Fruit fly (Drosophila melanogaster) whole organism, embryonic: Measurements from ENCODE around the gene Cdk5alpha.

Experiments
- Adf1 ChIP-seq: fragments of 200-800 bp; sonication (Bioruptor generic); IDR thresholded peaks from 2 replicates; pipeline ENCODE4 v1.3.6; 2022; ENCODE audit warnings: missing biosample characterization, missing genetic modification characterization
- B-H2 ChIP-seq: fragments of 200-800 bp; sonication (Bioruptor generic); optimal IDR thresholded peaks from 2 replicates; lab custom pipeline; 2018; ENCODE audit warnings: missing biosample characterization, mild to moderate bottlenecking, missing genetic modification characterization
- CG10267 ChIP-seq: fragments of 200-800 bp; sonication (Bioruptor generic); optimal IDR thresholded peaks from 2 replicates; lab custom pipeline; 2018; ENCODE audit warnings: missing biosample characterization, mild to moderate bottlenecking, missing genetic modification characterization, moderate library complexity
- CG10366 ChIP-seq: fragments of 200-800 bp; sonication (Bioruptor generic); IDR thresholded peaks from 2 replicates; pipeline ENCODE4 v1.3.6; 2022; ENCODE audit warnings: missing biosample characterization, missing genetic modification characterization
- CG14667 ChIP-seq: fragments of 200-800 bp; sonication (Bioruptor generic); IDR thresholded peaks from 2 replicates; pipeline ENCODE4 v1.3.6; 2022; ENCODE audit warnings: missing biosample characterization, missing genetic modification characterization
- CG1529 ChIP-seq: fragments of 200-800 bp; sonication (Bioruptor generic); optimal IDR thresholded peaks from 3 replicates; lab custom pipeline; 2018; ENCODE audit warnings: missing biosample characterization, missing genetic modification characterization
- CG16779 ChIP-seq: fragments of 200-800 bp; sonication (Bioruptor generic); IDR thresholded peaks from 2 replicates; pipeline ENCODE4 v1.3.6; 2022; ENCODE audit warnings: missing biosample characterization, missing genetic modification characterization
- CG17328 ChIP-seq: fragments of 200-800 bp; sonication (Bioruptor generic); IDR thresholded peaks from 2 replicates; pipeline ENCODE4 v1.3.6; 2022; ENCODE audit warnings: missing biosample characterization, missing genetic modification characterization
- CG18262 ChIP-seq: fragments of 200-800 bp; optimal IDR thresholded peaks from 3 replicates; lab custom pipeline; 2019; ENCODE audit warnings: missing biosample characterization, mild to moderate bottlenecking, missing genetic modification characterization, moderate library complexity
- CG2712 ChIP-seq: fragments of 200-800 bp; optimal IDR thresholded peaks from 3 replicates; lab custom pipeline; 2019; ENCODE audit warnings: missing biosample characterization, mild to moderate bottlenecking, missing genetic modification characterization, moderate library complexity
- CG2889 ChIP-seq: fragments of 200-800 bp; sonication (Bioruptor generic); IDR thresholded peaks from 3 replicates; pipeline ENCODE4 v1.3.6; 2022; ENCODE audit warnings: missing biosample characterization, missing genetic modification characterization
- CG30020 ChIP-seq: fragments of 200-800 bp; optimal IDR thresholded peaks from 2 replicates; lab custom pipeline; 2019; ENCODE audit warnings: missing biosample characterization, mild to moderate bottlenecking, missing genetic modification characterization, moderate library complexity
- CG31441 ChIP-seq: fragments of 200-800 bp; sonication (Bioruptor generic); IDR thresholded peaks from 2 replicates; pipeline ENCODE4 v1.3.6; 2022; ENCODE audit warnings: missing biosample characterization, missing genetic modification characterization
- CG3726 ChIP-seq: fragments of 200-800 bp; sonication (Bioruptor generic); IDR thresholded peaks from 3 replicates; pipeline ENCODE4, ENCODE4 v1.3.6; 2022; ENCODE audit warnings: missing biosample characterization, missing genetic modification characterization
- CG42726 ChIP-seq: fragments of 200-800 bp; sonication (Bioruptor generic); IDR thresholded peaks from 2 replicates; pipeline ENCODE4 v1.3.6; 2022; ENCODE audit warnings: missing biosample characterization, missing genetic modification characterization; ENCODE audit not compliant: partially characterized antibody
- CG4404 ChIP-seq: fragments of 200-800 bp; sonication (Bioruptor generic); IDR thresholded peaks from 2 replicates; pipeline ENCODE4 v1.3.6; 2022; ENCODE audit warnings: missing biosample characterization, missing genetic modification characterization
- CG4424 ChIP-seq: fragments of 200-800 bp; sonication (Bioruptor generic); optimal IDR thresholded peaks from 3 replicates; lab custom pipeline; 2016; ENCODE audit warnings: missing biosample characterization, missing genetic modification characterization
- CG6765 ChIP-seq: fragments of 200-800 bp; sonication (Bioruptor generic); optimal IDR thresholded peaks from 3 replicates; lab custom pipeline; 2017; ENCODE audit warnings: missing biosample characterization, mild to moderate bottlenecking, missing genetic modification characterization
- CG6791 ChIP-seq: fragments of 200-800 bp; sonication (Bioruptor generic); IDR thresholded peaks from 3 replicates; pipeline ENCODE4 v1.3.6; 2022; ENCODE audit warnings: missing biosample characterization, missing genetic modification characterization; ENCODE audit not compliant: partially characterized antibody
- CG8388 ChIP-seq: fragments of 200-800 bp; sonication (Bioruptor generic); optimal IDR thresholded peaks from 2 replicates; lab custom pipeline; 2019; ENCODE audit warnings: missing biosample characterization, mild to moderate bottlenecking, missing genetic modification characterization, moderate library complexity
- CG8478 ChIP-seq: fragments of >200 bp; optimal IDR thresholded peaks from 2 replicates; lab custom pipeline; 2018
- CG9817 ChIP-seq: fragments of 200-800 bp; sonication (Bioruptor generic); optimal IDR thresholded peaks from 2 replicates; lab custom pipeline; 2018; ENCODE audit warnings: missing biosample characterization, mild to moderate bottlenecking, missing genetic modification characterization, moderate library complexity
- CG9876 ChIP-seq: fragments of 200-800 bp; sonication (Bioruptor generic); optimal IDR thresholded peaks from 2 replicates; lab custom pipeline; 2016; ENCODE audit warnings: missing biosample characterization, missing genetic modification characterization
- Dll ChIP-seq: fragments of 200-800 bp; sonication (Bioruptor generic); IDR thresholded peaks from 4 replicates; pipeline ENCODE4 v1.3.6; 2022; ENCODE audit warnings: missing biosample characterization, missing genetic modification characterization; ENCODE audit not compliant: partially characterized antibody
- HLH3B ChIP-seq: fragments of 200-800 bp; sonication (Bioruptor generic); IDR thresholded peaks from 2 replicates; pipeline ENCODE4 v1.3.6; 2022; ENCODE audit warnings: missing biosample characterization, missing genetic modification characterization
- HLH54F ChIP-seq: fragments of 200-800 bp; sonication (Bioruptor generic); optimal IDR thresholded peaks from 3 replicates; lab custom pipeline; 2016; ENCODE audit warnings: missing biosample characterization, missing genetic modification characterization
- Lhr ChIP-seq: fragments of 200-800 bp; sonication (Bioruptor generic); optimal IDR thresholded peaks from 3 replicates; lab custom pipeline; 2017; ENCODE audit warnings: mild to moderate bottlenecking, missing biosample characterization, missing genetic modification reagents, missing genetic modification characterization
- Max ChIP-seq: fragments of 200-800 bp; sonication (Bioruptor generic); optimal IDR thresholded peaks from 2 replicates; lab custom pipeline; 2016; ENCODE audit warnings: missing biosample characterization, mild to moderate bottlenecking, missing genetic modification characterization
- Sox100B ChIP-seq: fragments of 200-800 bp; sonication (Bioruptor generic); optimal IDR thresholded peaks from 3 replicates; lab custom pipeline; 2018; ENCODE audit warnings: missing biosample characterization, mild to moderate bottlenecking, missing genetic modification characterization
- Sry-δ ChIP-seq: fragments of 200-800 bp; sonication (Bioruptor generic); optimal IDR thresholded peaks from 2 replicates; lab custom pipeline; 2016; ENCODE audit warnings: missing biosample characterization, missing genetic modification characterization
- Trl ChIP-seq, 3 experiments: fragments of >200 bp in 2 of 3; fragments of 200-800 bp in 1 of 3; sonication (Bioruptor generic) in 1 of 3; optimal IDR thresholded peaks; 2 replicates in 1 of 3; 3 replicates in 2 of 3; lab custom pipeline; 2016 to 2017; ENCODE audit warnings: missing biosample characterization in 1 of 3, missing genetic modification characterization in 1 of 3
- YL-1 ChIP-seq: fragments of 200-800 bp; sonication (Bioruptor generic); optimal IDR thresholded peaks from 3 replicates; lab custom pipeline; 2017; ENCODE audit warnings: missing biosample characterization, mild to moderate bottlenecking, missing genetic modification characterization
- amos ChIP-seq: fragments of 200-800 bp; sonication (Bioruptor generic); IDR thresholded peaks from 2 replicates; pipeline ENCODE4 v1.3.6; 2022; ENCODE audit warnings: missing biosample characterization, missing genetic modification characterization; ENCODE audit not compliant: partially characterized antibody
- bbx ChIP-seq: fragments of 200-800 bp; sonication (Bioruptor generic); IDR thresholded peaks from 2 replicates; pipeline ENCODE4 v1.3.6; 2022; ENCODE audit warnings: missing biosample characterization, missing genetic modification characterization; ENCODE audit not compliant: partially characterized antibody
- cad ChIP-seq: fragments of >200 bp; optimal IDR thresholded peaks from 2 replicates; lab custom pipeline; 2017; ENCODE audit warnings: missing biosample characterization, missing genetic modification characterization
- dan ChIP-seq: fragments of 200-800 bp; sonication (Bioruptor generic); IDR thresholded peaks from 2 replicates; pipeline ENCODE4 v1.3.6; 2022; ENCODE audit warnings: missing biosample characterization, missing genetic modification characterization
- eve ChIP-seq, 2 experiments: fragments of >200 bp; optimal IDR thresholded peaks; 2 replicates each; lab custom pipeline; 2017; ENCODE audit warnings: missing biosample characterization in 2 of 2, missing genetic modification characterization in 2 of 2
- fd3F ChIP-seq: fragments of 200-800 bp; sonication (Bioruptor generic); optimal IDR thresholded peaks from 2 replicates; lab custom pipeline; 2018; ENCODE audit warnings: missing biosample characterization, mild to moderate bottlenecking, missing genetic modification characterization, moderate library complexity
- fd64A ChIP-seq: fragments of 200-800 bp; sonication (Bioruptor generic); optimal IDR thresholded peaks from 3 replicates; lab custom pipeline; 2018; ENCODE audit warnings: missing biosample characterization, mild to moderate bottlenecking, missing genetic modification characterization
- fru ChIP-seq: fragments of >200 bp; optimal IDR thresholded peaks from 2 replicates; lab custom pipeline; 2017
- gro ChIP-seq: fragments of 200-800 bp; sonication (Bioruptor generic); optimal IDR thresholded peaks from 2 replicates; lab custom pipeline; 2016; ENCODE audit warnings: missing biosample characterization, missing genetic modification characterization
- jigr1 ChIP-seq: fragments of 200-800 bp; sonication (Bioruptor generic); IDR thresholded peaks from 3 replicates; pipeline ENCODE4 v1.3.6; 2022; ENCODE audit warnings: missing biosample characterization, missing genetic modification characterization
- kay ChIP-seq: fragments of 200-800 bp; sonication (Bioruptor generic); optimal IDR thresholded peaks from 2 replicates; lab custom pipeline; 2016; ENCODE audit warnings: missing biosample characterization, missing genetic modification characterization
- mirr ChIP-seq: fragments of 200-800 bp; sonication (Bioruptor generic); optimal IDR thresholded peaks from 3 replicates; lab custom pipeline; 2018; ENCODE audit warnings: missing biosample characterization, mild to moderate bottlenecking, missing genetic modification characterization
- nerfin-1 ChIP-seq: fragments of 200-800 bp; sonication (Bioruptor generic); optimal IDR thresholded peaks from 3 replicates; lab custom pipeline; 2019; ENCODE audit warnings: missing biosample characterization, mild to moderate bottlenecking, missing genetic modification characterization, moderate library complexity
- oc ChIP-seq: fragments of 200-800 bp; sonication (Bioruptor generic); optimal IDR thresholded peaks from 2 replicates; lab custom pipeline; 2018; ENCODE audit warnings: missing biosample characterization, mild to moderate bottlenecking, missing genetic modification characterization, moderate library complexity
- p53 ChIP-seq: fragments of 200-800 bp; sonication (Bioruptor generic); optimal IDR thresholded peaks from 2 replicates; lab custom pipeline; 2016; ENCODE audit warnings: missing biosample characterization, missing genetic modification characterization
- pan ChIP-seq, 4 experiments: fragments of >200 bp in 3 of 4; fragments of 200-800 bp in 1 of 4; sonication (Bioruptor generic) in 1 of 4; optimal IDR thresholded peaks in 3 of 4; IDR thresholded peaks in 1 of 4; 2 replicates each; pipeline versions ENCODE4 v1.3.6 to Lab custom; 2017 to 2022; ENCODE audit warnings: missing biosample characterization in 2 of 4, missing genetic modification characterization in 2 of 4, mixed read lengths in 1 of 4
- pzg ChIP-seq: fragments of 200-800 bp; sonication (Bioruptor generic); optimal IDR thresholded peaks from 3 replicates; lab custom pipeline; 2018; ENCODE audit warnings: missing biosample characterization, mild to moderate bottlenecking, missing genetic modification characterization, moderate library complexity
- stc ChIP-seq: fragments of 200-800 bp; sonication (Bioruptor generic); IDR thresholded peaks from 2 replicates; pipeline ENCODE4 v1.3.6; 2022; ENCODE audit warnings: missing biosample characterization, missing genetic modification characterization
- tin ChIP-seq: fragments of 200-800 bp; sonication (Bioruptor generic); optimal IDR thresholded peaks from 3 replicates; lab custom pipeline; 2016; ENCODE audit warnings: missing biosample characterization, missing genetic modification characterization

Gene Cdk5alpha

dm6 chr2L:10292066-10292560 lies 18.6 kb downstream of the Cdk5alpha start, which contains the start of gene Ufd4 (continued):
- TF ChIP-seq p53 (no peak), mirr (GFP tag; lab: Kevin White, UChicago) (no peak), CG2889 (GFP tag; lab: Robert Waterston, UW) (no peak), eve (GFP tag; optimal IDR thresholded peaks at IDR 0.05; lab: Kevin White, UChicago) (no peak), CG9876 (GFP tag; lab: Kevin White, UChicago) (no peak), YL-1 (GFP tag; lab: Kevin White, UChicago) (peak; percentile 37), HLH54F (GFP tag; lab: Kevin White, UChicago) (peak; percentile 63), CG4424 (GFP tag; lab: Kevin White, UChicago) (peak; percentile 74), fd64A (GFP tag; lab: Kevin White, UChicago) (no peak), dan (GFP tag; lab: Robert Waterston, UW) (no peak), CG8388 (GFP tag; lab: Kevin White, UChicago) (peak; percentile 49), CG14667 (no peak), CG8478 (lab: Kevin White, UChicago) (no peak), HLH3B (peak; percentile 74; the same call in 1 of the 2 replicates), CG31441 (no peak), bbx (peak; percentile 61; the same call in 1 of the 2 replicates), CG10366 (GFP tag; lab: Robert Waterston, UW) (no peak), pan (optimal IDR thresholded peaks at IDR 0.05; lab: Kevin White, UChicago) (no peak), pan (GFP tag; optimal IDR thresholded peaks at IDR 0.05 in 1 of 2, IDR thresholded peaks at IDR 0.05 in 1 of 2) (no peak), fru (lab: Kevin White, UChicago) (no peak), CG42726 (GFP tag; lab: Robert Waterston, UW) (no peak), jigr1 (GFP tag; lab: Robert Waterston, UW) (no peak), CG16779 (no peak), amos (GFP tag; lab: Robert Waterston, UW) (no peak; the same call in 1 of the 2 replicates), Max (peak; percentile 53), CG6791 (no peak), gro (peak; percentile 75), CG9817 (tag; lab: Kevin White, UChicago) (no peak), CG2712 (tag; lab: Kevin White, UChicago) (peak; percentile 86), kay (GFP tag; lab: Kevin White, UChicago) (no peak), Sox100B (GFP tag; lab: Kevin White, UChicago) (no peak), Adf1 (no peak), Dll (GFP tag; lab: Robert Waterston, UW) (peak; percentile 56; the same call in 2 of the 4 replicates), CG4404 (no peak), Sry-δ (GFP tag; lab: Kevin White, UChicago) (peak; percentile 87), cad (no peak), CG6765 (peak; percentile 57), fd3F (GFP tag; lab: Kevin White, UChicago) (peak; percentile 60), tin (GFP tag; lab: Kevin White, UChicago) (peak; percentile 68), nerfin-1 (no peak), CG17328 (peak; percentile 58), oc (tag; lab: Kevin White, UChicago) (no peak), CG18262 (tag; lab: Kevin White, UChicago) (no peak), Trl (optimal IDR thresholded peaks at IDR 0.05; lab: Kevin White, UChicago) (no peak), Trl (GFP tag; optimal IDR thresholded peaks at IDR 0.05; lab: Kevin White, UChicago) (peak; percentile 69), CG1529 (GFP tag; lab: Kevin White, UChicago) (no peak), B-H2 (peak; percentile 48), CG10267 (tag; lab: Kevin White, UChicago) (peak; percentile 74), stc (GFP tag; lab: Robert Waterston, UW) (peak; percentile 80), Lhr (GFP tag; lab: Kevin White, UChicago) (no peak), pzg (peak; percentile 62), CG3726 (GFP tag; lab: Robert Waterston, UW) (no peak), CG30020 (peak; percentile 95)
